Worm (Caenorhabditis elegans) whole organism, late embryonic: ENCODE measurements around the gene clec-34.

Experiments
- C08G9.2 ChIP-seq: sonication (generic microtip); optimal IDR thresholded peaks from 2 replicates; lab custom pipeline; 2016; ENCODE audit warnings: mild to moderate bottlenecking, missing genetic modification characterization, moderate library complexity, missing compliant biosample characterization
- F13H6.1 ChIP-seq: sonication (generic microtip); optimal IDR thresholded peaks from 2 replicates; lab custom pipeline; 2016; ENCODE audit warnings: missing genetic modification characterization, missing compliant biosample characterization
- K02D7.2 ChIP-seq: sonication (generic microtip); optimal IDR thresholded peaks from 2 replicates; lab custom pipeline; 2017; ENCODE audit warnings: mild to moderate bottlenecking, missing genetic modification characterization, missing compliant biosample characterization
- Y22D7AL.16 ChIP-seq: sonication (generic microtip); optimal IDR thresholded peaks from 2 replicates; lab custom pipeline; 2016; ENCODE audit warnings: missing genetic modification characterization, missing compliant biosample characterization
- ceh-14 ChIP-seq: sonication (generic microtip); optimal IDR thresholded peaks from 2 replicates; lab custom pipeline; 2016; ENCODE audit warnings: missing genotype, missing genetic modification characterization, missing compliant biosample characterization
- ceh-18 ChIP-seq: sonication (generic microtip); optimal IDR thresholded peaks from 2 replicates; lab custom pipeline; 2016; ENCODE audit warnings: missing genetic modification characterization, missing compliant biosample characterization
- ceh-2 ChIP-seq: sonication (generic microtip); optimal IDR thresholded peaks from 2 replicates; lab custom pipeline; 2016; ENCODE audit warnings: missing genotype, missing genetic modification characterization, missing compliant biosample characterization
- ceh-22 ChIP-seq: sonication (generic microtip); optimal IDR thresholded peaks from 2 replicates; lab custom pipeline; 2017; ENCODE audit warnings: missing biosample characterization, missing genetic modification characterization
- ceh-24 ChIP-seq: sonication (generic microtip); optimal IDR thresholded peaks from 2 replicates; lab custom pipeline; 2016; ENCODE audit warnings: mild to moderate bottlenecking, missing genetic modification characterization, missing compliant biosample characterization
- ceh-30 ChIP-seq: fragments of 150-350 bp; optimal IDR thresholded peaks from 2 replicates; lab custom pipeline; 2014; ENCODE audit warnings: missing biosample characterization, missing genetic modification characterization
- ceh-31 ChIP-seq: sonication (generic microtip); optimal IDR thresholded peaks from 2 replicates; lab custom pipeline; 2016; ENCODE audit warnings: missing genetic modification characterization, missing compliant biosample characterization
- ceh-45 ChIP-seq: fragments of 200-800 bp; sonication (Bioruptor generic); IDR thresholded peaks from 2 replicates; pipeline ENCODE4 v1.3.6; 2022; ENCODE audit warnings: missing genetic modification reagents, missing genetic modification characterization, missing compliant biosample characterization
- ceh-9 ChIP-seq: sonication (generic microtip); optimal IDR thresholded peaks from 2 replicates; lab custom pipeline; 2016; ENCODE audit warnings: mild to moderate bottlenecking, missing genetic modification characterization, inconsistent platforms, missing compliant biosample characterization
- che-1 ChIP-seq: sonication (generic microtip); optimal IDR thresholded peaks from 2 replicates; lab custom pipeline; 2016; ENCODE audit warnings: mild to moderate bottlenecking, missing genetic modification characterization, missing compliant biosample characterization
- elt-2 ChIP-seq: sonication (generic microtip); optimal IDR thresholded peaks from 2 replicates; lab custom pipeline; 2016; ENCODE audit warnings: missing genetic modification reagents, missing genetic modification characterization, missing compliant biosample characterization
- ets-4 ChIP-seq: sonication (generic microtip); optimal IDR thresholded peaks from 2 replicates; lab custom pipeline; 2016; ENCODE audit warnings: missing genetic modification characterization, missing compliant biosample characterization
- fax-1 ChIP-seq: sonication (generic microtip); optimal IDR thresholded peaks from 2 replicates; lab custom pipeline; 2016; ENCODE audit warnings: missing genotype, missing genetic modification characterization, missing compliant biosample characterization
- fkh-6 ChIP-seq: sonication (generic microtip); optimal IDR thresholded peaks from 2 replicates; lab custom pipeline; 2016; ENCODE audit warnings: missing genetic modification characterization, missing compliant biosample characterization
- gmeb-2 ChIP-seq: sonication (generic microtip); optimal IDR thresholded peaks from 2 replicates; lab custom pipeline; 2016; ENCODE audit warnings: missing genetic modification characterization, inconsistent platforms, missing compliant biosample characterization
- hlh-6 ChIP-seq: sonication (generic microtip); optimal IDR thresholded peaks from 2 replicates; lab custom pipeline; 2016; ENCODE audit warnings: missing genotype, missing genetic modification characterization, missing compliant biosample characterization
- hlh-8 ChIP-seq: sonication (generic microtip); optimal IDR thresholded peaks from 2 replicates; lab custom pipeline; 2016; ENCODE audit warnings: missing genotype, missing genetic modification characterization, missing compliant biosample characterization
- madf-2 ChIP-seq: sonication (generic microtip); optimal IDR thresholded peaks from 2 replicates; lab custom pipeline; 2017; ENCODE audit warnings: missing genetic modification characterization, missing compliant biosample characterization
- mec-3 ChIP-seq: sonication (generic microtip); optimal IDR thresholded peaks from 2 replicates; lab custom pipeline; 2016; ENCODE audit warnings: borderline replicate concordance, missing genetic modification characterization, missing compliant biosample characterization
- nfya-1 ChIP-seq: sonication (generic microtip); optimal IDR thresholded peaks from 2 replicates; lab custom pipeline; 2017; ENCODE audit warnings: missing genetic modification characterization, mild to moderate bottlenecking, missing compliant biosample characterization, antibody characterized with exemption, moderate library complexity
- nhr-232 ChIP-seq: sonication (generic microtip); optimal IDR thresholded peaks from 2 replicates; lab custom pipeline; 2016; ENCODE audit warnings: missing genetic modification characterization, missing compliant biosample characterization
- npax-4 ChIP-seq: sonication (generic microtip); optimal IDR thresholded peaks from 2 replicates; lab custom pipeline; 2016; ENCODE audit warnings: missing genetic modification characterization, missing compliant biosample characterization
- pag-3 ChIP-seq: sonication (generic microtip); optimal IDR thresholded peaks from 2 replicates; lab custom pipeline; 2016; ENCODE audit warnings: missing compliant biosample characterization, missing genetic modification characterization, borderline replicate concordance
- pat-9 ChIP-seq: fragments of 200-800 bp; sonication (Bioruptor generic); optimal IDR thresholded peaks from 2 replicates; lab custom pipeline; 2018; ENCODE audit warnings: mild to moderate bottlenecking, missing genetic modification characterization, moderate library complexity, missing compliant biosample characterization
- pax-1 ChIP-seq: fragments of 150-350 bp; optimal IDR thresholded peaks from 2 replicates; lab custom pipeline; 2014; ENCODE audit warnings: missing biosample characterization, missing genetic modification characterization
- rnt-1 ChIP-seq: sonication (generic microtip); optimal IDR thresholded peaks from 2 replicates; lab custom pipeline; 2016; ENCODE audit warnings: missing genetic modification characterization, missing compliant biosample characterization
- sdc-2 ChIP-seq: sonication (generic microtip); optimal IDR thresholded peaks from 2 replicates; lab custom pipeline; 2016; ENCODE audit warnings: missing genotype, missing genetic modification characterization, missing compliant biosample characterization
- tbx-7 ChIP-seq: sonication (generic microtip); optimal IDR thresholded peaks from 2 replicates; lab custom pipeline; 2016; ENCODE audit warnings: missing genotype, missing genetic modification characterization, missing compliant biosample characterization
- unc-3 ChIP-seq, 2 experiments: fragments of 200-800 bp in 1 of 2; sonication (Bioruptor generic) in 1 of 2; sonication (generic microtip) in 1 of 2; conservative IDR thresholded peaks in 1 of 2; optimal IDR thresholded peaks in 1 of 2; 2 replicates each; pipeline versions ENCODE4 v1.3.6 to Lab custom; 2016 to 2022; ENCODE audit warnings: missing compliant biosample characterization in 2 of 2, missing genetic modification characterization in 2 of 2, missing genetic modification reagents in 1 of 2
- unc-55 ChIP-seq: sonication (generic microtip); optimal IDR thresholded peaks from 2 replicates; lab custom pipeline; 2017; ENCODE audit warnings: missing biosample characterization, missing genetic modification reagents, missing genetic modification characterization
- unc-86 ChIP-seq: sonication (generic microtip); optimal IDR thresholded peaks from 2 replicates; lab custom pipeline; 2016; ENCODE audit warnings: missing genetic modification characterization, missing compliant biosample characterization
- zip-5 ChIP-seq: sonication (generic microtip); optimal IDR thresholded peaks from 2 replicates; lab custom pipeline; 2016; ENCODE audit warnings: missing genetic modification characterization, missing compliant biosample characterization
- ztf-16 ChIP-seq: sonication (generic microtip); optimal IDR thresholded peaks from 2 replicates; lab custom pipeline; 2017; ENCODE audit warnings: missing genetic modification characterization, missing compliant biosample characterization

clec-34 gene

ce11 chrV:16752089-16753030 lies 16.8 kb downstream of the clec-34 start (continued):
- TF ChIP-seq ceh-30 (tag; lab: Kevin White, UChicago): no peak
- TF ChIP-seq nhr-232 (tag; lab: Kevin White, UChicago): no peak
- TF ChIP-seq hlh-8 (tag; lab: Kevin White, UChicago): no peak
- no peak for TF ChIP-seq madf-2 (tag; lab: Kevin White, UChicago)
- TF ChIP-seq fax-1 (tag; lab: Kevin White, UChicago): no peak

- no peak for TF ChIP-seq che-1 (tag; lab: Kevin White, UChicago)
- peak; percentile 71 for TF ChIP-seq nfya-1 (tag; lab: Kevin White, UChicago)
- no peak for TF ChIP-seq tbx-7 (tag; lab: Kevin White, UChicago)
- no peak for TF ChIP-seq zip-5
- TF ChIP-seq Y22D7AL.16 (tag; lab: Kevin White, UChicago): no peak
Observed at ce11 chrV:16756166-16756565, 20.6 kb downstream of the clec-34 start.

- TF ChIP-seq che-1 (tag; lab: Kevin White, UChicago) (no peak), pag-3 (tag; lab: Kevin White, UChicago) (no peak), ztf-16 (tag; lab: Kevin White, UChicago) (no peak), fkh-6 (no peak), unc-55 (GFP tag; lab: Kevin White, UChicago) (no peak), ceh-14 (tag; lab: Kevin White, UChicago) (no peak), ceh-18 (no peak), hlh-8 (tag; lab: Kevin White, UChicago) (no peak), F13H6.1 (no peak), ceh-45 (GFP tag; lab: Robert Waterston, UW) (no peak), pat-9 (tag; lab: Kevin White, UChicago) (no peak)
Observed at ce11 chrV:16759937-16760336, 24.4 kb downstream of the clec-34 start.

ce11 chrV:16774428-16774827 lies 38.9 kb downstream of the clec-34 start:
- TF ChIP-seq madf-2 (tag; lab: Kevin White, UChicago) (no peak), nhr-232 (tag; lab: Kevin White, UChicago) (no peak), ceh-31 (tag; lab: Kevin White, UChicago) (no peak)
- TF ChIP-seq, all 69 proteins: peak for 0

- no peak for TF ChIP-seq ceh-22 (tag; lab: Kevin White, UChicago)
- no peak for TF ChIP-seq ztf-16 (tag; lab: Kevin White, UChicago)
- TF ChIP-seq zip-5: no peak
- TF ChIP-seq unc-86 (tag; lab: Kevin White, UChicago): no peak
- TF ChIP-seq npax-4 (tag; lab: Kevin White, UChicago): no peak
Observed at ce11 chrV:16778540-16779280, 43.1 kb downstream of the clec-34 start.

ce11 chrV:16779281-16779597 lies 43.7 kb downstream of the clec-34 start:
- no peak for TF ChIP-seq unc-3 (GFP tag; conservative IDR thresholded peaks at IDR 0.05; lab: Robert Waterston, UW)
- TF ChIP-seq unc-3 (tag; optimal IDR thresholded peaks at IDR 0.05; lab: Kevin White, UChicago): no peak
- no peak for TF ChIP-seq elt-2 (tag; lab: Kevin White, UChicago)
- TF ChIP-seq sdc-2 (tag; lab: Kevin White, UChicago): no peak
- TF ChIP-seq K02D7.2 (tag; lab: Kevin White, UChicago): no peak
- no peak for TF ChIP-seq C08G9.2
- no peak for TF ChIP-seq mec-3 (tag; lab: Kevin White, UChicago)
- no peak for TF ChIP-seq pax-1 (tag; lab: Kevin White, UChicago)
- TF ChIP-seq madf-2 (tag; lab: Kevin White, UChicago): no peak
- no peak for TF ChIP-seq gmeb-2 (tag; lab: Kevin White, UChicago)
- no peak for TF ChIP-seq hlh-6 (tag; lab: Kevin White, UChicago)
- no peak for TF ChIP-seq ceh-24 (tag; lab: Kevin White, UChicago)
- TF ChIP-seq rnt-1 (tag; lab: Kevin White, UChicago): no peak
- no peak for TF ChIP-seq fax-1 (tag; lab: Kevin White, UChicago)
- no peak for TF ChIP-seq ceh-2 (tag; lab: Kevin White, UChicago)
- TF ChIP-seq ceh-9: no peak
- no peak for TF ChIP-seq che-1 (tag; lab: Kevin White, UChicago)
- TF ChIP-seq unc-86 (tag; lab: Kevin White, UChicago): no peak
- no peak for TF ChIP-seq ets-4
